Worm (Caenorhabditis elegans): Measurements from ENCODE around the gene zipt-17.

zipt-17 gene

ce11 chrIV:17367294-17367693, at the start of gene zipt-17:
Gene zipt-17, minus strand, starts transcription at chrIV:17367394.
- no peak for TF ChIP-seq F13H6.1 (tag; optimal IDR thresholded peaks at IDR 0.05)
- TF ChIP-seq nhr-23 (tag; optimal IDR thresholded peaks at IDR 0.05) = no peak
- TF ChIP-seq nhr-6 (tag; optimal IDR thresholded peaks at IDR 0.05) = no peak
- no peak for TF ChIP-seq mab-5 (tag; optimal IDR thresholded peaks at IDR 0.05)
- TF ChIP-seq nhr-10 (tag; optimal IDR thresholded peaks at IDR 0.05) = no peak

- TF ChIP-seq blmp-1 (tag; optimal IDR thresholded peaks at IDR 0.05; ENCODE audit: insufficient read depth) = no peak
- TF ChIP-seq nhr-25 (tag; optimal IDR thresholded peaks at IDR 0.05) = no peak
- TF ChIP-seq F13H6.1 (tag; optimal IDR thresholded peaks at IDR 0.05) = no peak
- TF ChIP-seq lin-13 (GFP tag; optimal IDR thresholded peaks at IDR 0.05) = no peak
- TF ChIP-seq alr-1 (tag; optimal IDR thresholded peaks at IDR 0.05) = no peak
- no peak for TF ChIP-seq fos-1 (tag; optimal IDR thresholded peaks at IDR 0.05)
- TF ChIP-seq elt-3 (tag; optimal IDR thresholded peaks at IDR 0.05) = no peak
- no peak for TF ChIP-seq mab-5 (tag; optimal IDR thresholded peaks at IDR 0.05)
- TF ChIP-seq egl-27 (tag; optimal IDR thresholded peaks at IDR 0.05) = no peak
- TF ChIP-seq R02D3.7 (tag; optimal IDR thresholded peaks at IDR 0.05) = no peak
- no peak for TF ChIP-seq nhr-23 (tag; optimal IDR thresholded peaks at IDR 0.05)
These were observed 46.1 kb upstream of the zipt-17 start for ce11 chrIV:17413343-17413742.

ce11 chrIV:17407491-17407890, 40.3 kb upstream of the zipt-17 start, which contains the start of gene T02D1.9:
Gene T02D1.9, minus strand, starts transcription at chrIV:17407591.
- no peak for TF ChIP-seq unc-62 (GFP tag; optimal IDR thresholded peaks at IDR 0.05)
- no peak for TF ChIP-seq ceh-16 (tag; optimal IDR thresholded peaks at IDR 0.05)
- no peak for TF ChIP-seq ztf-1 (GFP tag; conservative IDR thresholded peaks at IDR 0.05)
- TF ChIP-seq nhr-237 (tag; optimal IDR thresholded peaks at IDR 0.05) = no peak

ce11 chrIV:17407025-17407424, 39.8 kb upstream of the zipt-17 start, which contains the start of gene T02D1.7:
Gene T02D1.7, minus strand, starts transcription at chrIV:17407125.
- no peak for TF ChIP-seq skn-1 (tag; optimal IDR thresholded peaks at IDR 0.05)
- TF ChIP-seq ztf-4 (tag; optimal IDR thresholded peaks at IDR 0.05) = no peak
- no peak for TF ChIP-seq mab-5 (tag; optimal IDR thresholded peaks at IDR 0.05)
- no peak for TF ChIP-seq ZK546.5 (tag; optimal IDR thresholded peaks at IDR 0.05)
- no peak for TF ChIP-seq nhr-25 (tag; optimal IDR thresholded peaks at IDR 0.05)
- TF ChIP-seq peb-1 (tag; optimal IDR thresholded peaks at IDR 0.05) = no peak
- no peak for TF ChIP-seq zag-1 (tag; optimal IDR thresholded peaks at IDR 0.05)
- TF ChIP-seq blmp-1 (tag; optimal IDR thresholded peaks at IDR 0.05; ENCODE audit: insufficient read depth) = no peak
- no peak for TF ChIP-seq ceh-82 (tag; optimal IDR thresholded peaks at IDR 0.05)
- TF ChIP-seq lin-13 (GFP tag; optimal IDR thresholded peaks at IDR 0.05) = no peak
- TF ChIP-seq unc-55 (GFP tag; optimal IDR thresholded peaks at IDR 0.05) = no peak
- TF ChIP-seq nhr-11 (tag; optimal IDR thresholded peaks at IDR 0.05) = no peak

- TF ChIP-seq crh-2 (tag; optimal IDR thresholded peaks at IDR 0.05) (peak; percentile 10), nhr-129 (tag; optimal IDR thresholded peaks at IDR 0.05) (peak; percentile 19), blmp-1 (tag; optimal IDR thresholded peaks at IDR 0.05; ENCODE audit: insufficient read depth) (peak; percentile 57), fos-1 (tag; optimal IDR thresholded peaks at IDR 0.05) (peak; percentile 6), sma-9 (GFP tag; optimal IDR thresholded peaks at IDR 0.05) (peak; percentile 54), sma-9 (tag; optimal IDR thresholded peaks at IDR 0.05) (no peak), unc-62 (GFP tag; optimal IDR thresholded peaks at IDR 0.05) (no peak), R02D3.7 (tag; optimal IDR thresholded peaks at IDR 0.05) (no peak), gmeb-1 (tag; optimal IDR thresholded peaks at IDR 0.05) (peak; percentile 3)
These were observed 38.9 kb upstream of the zipt-17 start for ce11 chrIV:17406119-17406518.

- TF ChIP-seq unc-39 (tag; optimal IDR thresholded peaks at IDR 0.05) = no peak
- no peak for TF ChIP-seq Y55F3AM.14 (GFP tag; optimal IDR thresholded peaks at IDR 0.05)
- TF ChIP-seq fos-1 (tag; optimal IDR thresholded peaks at IDR 0.05) = peak; percentile 10
- TF ChIP-seq unc-55 (GFP tag; optimal IDR thresholded peaks at IDR 0.05) = no peak
- no peak for TF ChIP-seq egl-27 (tag; optimal IDR thresholded peaks at IDR 0.05)
These were observed 38.3 kb upstream of the zipt-17 start, which contains the start of gene pmp-4 for ce11 chrIV:17405530-17405929. Gene pmp-4, minus strand, starts transcription at chrIV:17405630.
